Worm (Caenorhabditis elegans): ENCODE data around the gene srx-136.

The srx-136 gene

ce11 chrV:13845136-13845535 lies 12.1 kb upstream of the srx-136 start, which contains the start of gene srx-131:
Gene srx-131, plus strand, starts transcription at chrV:13845436.
- TF ChIP-seq hlh-1 (tag; optimal IDR thresholded peaks at IDR 0.05) (no peak), nhr-28 (tag; optimal IDR thresholded peaks at IDR 0.05) (no peak), flh-1 (GFP tag; optimal IDR thresholded peaks at IDR 0.05) (no peak), elt-3 (tag; optimal IDR thresholded peaks at IDR 0.05) (no peak), elt-1 (tag; optimal IDR thresholded peaks at IDR 0.05; ENCODE audit: borderline replicate concordance, insufficient read depth) (no peak), ceh-83 (GFP tag; optimal IDR thresholded peaks at IDR 0.05) (no peak), lsy-2 (tag; optimal IDR thresholded peaks at IDR 0.05) (no peak), ces-1 (GFP tag; optimal IDR thresholded peaks at IDR 0.05) (no peak), ceh-39 (tag; optimal IDR thresholded peaks at IDR 0.05) (no peak), drap-1 (GFP tag; optimal IDR thresholded peaks at IDR 0.05) (no peak), zip-8 (tag; optimal IDR thresholded peaks at IDR 0.05) (no peak), mab-5 (tag; optimal IDR thresholded peaks at IDR 0.05) (no peak), sptf-1 (tag; optimal IDR thresholded peaks at IDR 0.05) (no peak), nhr-237 (tag; optimal IDR thresholded peaks at IDR 0.05) (no peak), pha-4 (tag; optimal IDR thresholded peaks at IDR 0.05) (no peak), unc-62 (GFP tag; optimal IDR thresholded peaks at IDR 0.05) (no peak), mep-1 (tag; optimal IDR thresholded peaks at IDR 0.05) (no peak), sem-2 (GFP tag; optimal IDR thresholded peaks at IDR 0.05) (no peak), mls-2 (tag; optimal IDR thresholded peaks at IDR 0.05) (no peak), ztf-11 (tag; optimal IDR thresholded peaks at IDR 0.05) (no peak)

ce11 chrV:13848379-13848778 lies 8.9 kb upstream of the srx-136 start, which contains the start of gene srx-133:
Gene srx-133, plus strand, starts transcription at chrV:13848679.
- TF ChIP-seq ceh-83 (GFP tag; optimal IDR thresholded peaks at IDR 0.05) = no peak
- no peak for TF ChIP-seq ces-1 (GFP tag; optimal IDR thresholded peaks at IDR 0.05)
- TF ChIP-seq hlh-1 (tag; optimal IDR thresholded peaks at IDR 0.05) = no peak

- TF ChIP-seq nhr-2 (tag; optimal IDR thresholded peaks at IDR 0.05) (no peak), ceh-43 (GFP tag; optimal IDR thresholded peaks at IDR 0.05) (no peak), nhr-237 (tag; optimal IDR thresholded peaks at IDR 0.05) (no peak), cnd-1 (tag; optimal IDR thresholded peaks at IDR 0.05) (no peak), pha-4 (tag; optimal IDR thresholded peaks at IDR 0.05) (no peak), flh-1 (GFP tag; optimal IDR thresholded peaks at IDR 0.05) (no peak), lin-13 (tag; optimal IDR thresholded peaks at IDR 0.05) (no peak), mls-2 (tag; optimal IDR thresholded peaks at IDR 0.05) (no peak), nhr-12 (tag; optimal IDR thresholded peaks at IDR 0.05) (no peak)
Measured at ce11 chrV:13850170-13850569, 7.1 kb upstream of the srx-136 start, which contains the start of gene hpx-2. Gene hpx-2, plus strand, starts transcription at chrV:13850470.

- TF ChIP-seq snpc-4 (tag; optimal IDR thresholded peaks at IDR 0.05) = no peak
- TF ChIP-seq sptf-1 (tag; optimal IDR thresholded peaks at IDR 0.05) = no peak
- TF ChIP-seq nhr-76 (tag; optimal IDR thresholded peaks at IDR 0.05) = no peak
- TF ChIP-seq zip-8 (tag; optimal IDR thresholded peaks at IDR 0.05) = no peak
- no peak for TF ChIP-seq pha-4 (tag; optimal IDR thresholded peaks at IDR 0.05)
- TF ChIP-seq flh-1 (GFP tag; optimal IDR thresholded peaks at IDR 0.05) = no peak
- TF ChIP-seq lin-13 (tag; optimal IDR thresholded peaks at IDR 0.05) = no peak
- no peak for TF ChIP-seq M03D4.4 (tag; optimal IDR thresholded peaks at IDR 0.05)
- TF ChIP-seq lin-32 (GFP tag; optimal IDR thresholded peaks at IDR 0.05) = no peak
- no peak for TF ChIP-seq ztf-11 (tag; optimal IDR thresholded peaks at IDR 0.05)
- TF ChIP-seq tbx-8 (GFP tag; optimal IDR thresholded peaks at IDR 0.05) = no peak
- TF ChIP-seq mab-5 (tag; optimal IDR thresholded peaks at IDR 0.05) = no peak
- no peak for TF ChIP-seq ces-1 (GFP tag; optimal IDR thresholded peaks at IDR 0.05)
- no peak for TF ChIP-seq elt-3 (tag; optimal IDR thresholded peaks at IDR 0.05)
- no peak for TF ChIP-seq bed-3 (GFP tag; optimal IDR thresholded peaks at IDR 0.05)
- no peak for TF ChIP-seq unc-62 (GFP tag; optimal IDR thresholded peaks at IDR 0.05)
- TF ChIP-seq ham-2 (GFP tag; optimal IDR thresholded peaks at IDR 0.05) = no peak
- TF ChIP-seq nhr-12 (tag; optimal IDR thresholded peaks at IDR 0.05) = no peak
Measured at ce11 chrV:13854306-13854705, 2.9 kb upstream of the srx-136 start, which contains the start of gene ttr-21. Gene ttr-21, minus strand, starts transcription at chrV:13854405.

- TF ChIP-seq ztf-11 (tag; optimal IDR thresholded peaks at IDR 0.05) (no peak), lin-32 (GFP tag; optimal IDR thresholded peaks at IDR 0.05) (no peak), unc-62 (GFP tag; optimal IDR thresholded peaks at IDR 0.05) (no peak), cnd-1 (tag; optimal IDR thresholded peaks at IDR 0.05) (no peak), sptf-1 (tag; optimal IDR thresholded peaks at IDR 0.05) (no peak), mep-1 (tag; optimal IDR thresholded peaks at IDR 0.05) (no peak), bed-3 (GFP tag; optimal IDR thresholded peaks at IDR 0.05) (no peak), elt-1 (tag; optimal IDR thresholded peaks at IDR 0.05; ENCODE audit: borderline replicate concordance, insufficient read depth) (no peak), nhr-28 (tag; optimal IDR thresholded peaks at IDR 0.05) (no peak)
Measured at ce11 chrV:13856376-13856775, 856 bp upstream of the srx-136 start, which contains the start of gene srx-134. Gene srx-134, minus strand, starts transcription at chrV:13856476.

Measured in whole organism, mixed stage, embryonic.